Fruit fly (Drosophila melanogaster) whole organism, embryonic: ENCODE measurements around the gene CG11898.

ENCODE experiments used
- Antp ChIP-seq: fragments of 200-800 bp; sonication (Bioruptor generic); optimal IDR thresholded peaks from 3 replicates; lab custom pipeline; 2016; ENCODE audit warnings: missing biosample characterization, missing genetic modification characterization
- Bgb ChIP-seq: fragments of 200-800 bp; sonication (Bioruptor generic); IDR thresholded peaks from 2 replicates; pipeline ENCODE4 v1.3.6; 2022; ENCODE audit warnings: missing biosample characterization, missing genetic modification characterization; ENCODE audit not compliant: partially characterized antibody
- Blimp-1 ChIP-seq: fragments of 200-800 bp; sonication (Bioruptor generic); optimal IDR thresholded peaks from 3 replicates; lab custom pipeline; 2018; ENCODE audit warnings: missing biosample characterization, missing genetic modification characterization, mild to moderate bottlenecking, moderate library complexity, missing genetic modification reagents
- CG10321 ChIP-seq: fragments of 200-800 bp; sonication (Bioruptor generic); IDR thresholded peaks from 2 replicates; pipeline ENCODE4 v1.3.6; 2022; ENCODE audit warnings: missing biosample characterization, missing genetic modification characterization
- CG10462 ChIP-seq: fragments of 200-800 bp; sonication (Bioruptor generic); optimal IDR thresholded peaks from 2 replicates; lab custom pipeline; 2016; ENCODE audit warnings: missing biosample characterization, missing genetic modification characterization
- CG12071 ChIP-seq: fragments of 200-800 bp; sonication (Bioruptor generic); optimal IDR thresholded peaks from 3 replicates; lab custom pipeline; 2018; ENCODE audit warnings: missing biosample characterization, mild to moderate bottlenecking, missing genetic modification characterization
- CG12104 ChIP-seq: fragments of 200-800 bp; sonication (Bioruptor generic); optimal IDR thresholded peaks from 3 replicates; lab custom pipeline; 2016; ENCODE audit warnings: missing biosample characterization, missing genetic modification characterization
- CG14965 ChIP-seq: fragments of 200-800 bp; sonication (Bioruptor generic); optimal IDR thresholded peaks from 2 replicates; lab custom pipeline; 2016; ENCODE audit warnings: missing biosample characterization, missing genetic modification characterization, borderline replicate concordance
- CG16815 ChIP-seq: fragments of 200-800 bp; sonication (Bioruptor generic); optimal IDR thresholded peaks from 3 replicates; lab custom pipeline; 2017; ENCODE audit warnings: missing biosample characterization, mild to moderate bottlenecking, missing genetic modification characterization
- CG18619 ChIP-seq: fragments of 200-800 bp; sonication (Bioruptor generic); optimal IDR thresholded peaks from 3 replicates; lab custom pipeline; 2017; ENCODE audit warnings: missing biosample characterization, mild to moderate bottlenecking, missing genetic modification characterization
- CG2199 ChIP-seq: fragments of 200-800 bp; sonication (Bioruptor generic); IDR thresholded peaks from 3 replicates; pipeline ENCODE4 v1.3.6; 2022; ENCODE audit warnings: missing biosample characterization, missing genetic modification characterization
- CG32532 ChIP-seq: fragments of 200-800 bp; sonication (Bioruptor generic); IDR thresholded peaks from 2 replicates; pipeline ENCODE4 v1.3.6; 2022; ENCODE audit warnings: missing biosample characterization, missing genetic modification characterization
- CG4360 ChIP-seq: fragments of 200-800 bp; sonication (Bioruptor generic); IDR thresholded peaks from 2 replicates; pipeline ENCODE4 v1.3.6; 2022; ENCODE audit warnings: missing biosample characterization, missing genetic modification characterization
- CG4730 ChIP-seq: fragments of 200-800 bp; sonication (Bioruptor generic); IDR thresholded peaks from 2 replicates; pipeline ENCODE4 v1.3.6; 2022; ENCODE audit warnings: missing biosample characterization, missing genetic modification characterization
- CG4820 ChIP-seq: fragments of 200-800 bp; sonication (Bioruptor generic); optimal IDR thresholded peaks from 3 replicates; lab custom pipeline; 2016; ENCODE audit warnings: missing biosample characterization, missing genetic modification characterization
- CG4854 ChIP-seq: fragments of 200-800 bp; sonication (Bioruptor generic); optimal IDR thresholded peaks from 2 replicates; lab custom pipeline; 2016; ENCODE audit warnings: missing biosample characterization, missing genetic modification characterization, inconsistent platforms
- Dip3 ChIP-seq: fragments of 200-800 bp; sonication (Bioruptor generic); optimal IDR thresholded peaks from 3 replicates; lab custom pipeline; 2016; ENCODE audit warnings: missing biosample characterization, missing genetic modification characterization
- Ets97D ChIP-seq: fragments of 200-800 bp; sonication (Bioruptor generic); optimal IDR thresholded peaks from 3 replicates; lab custom pipeline; 2016; ENCODE audit warnings: missing biosample characterization, missing genetic modification characterization
- Fer3 ChIP-seq: fragments of 200-800 bp; sonication (Bioruptor generic); optimal IDR thresholded peaks from 2 replicates; lab custom pipeline; 2018; ENCODE audit warnings: missing biosample characterization, mild to moderate bottlenecking, missing genetic modification characterization, moderate library complexity
- HLHmδ ChIP-seq: fragments of 200-800 bp; sonication (Bioruptor generic); optimal IDR thresholded peaks from 2 replicates; lab custom pipeline; 2018; ENCODE audit warnings: missing biosample characterization, mild to moderate bottlenecking, missing genetic modification characterization, moderate library complexity
- Hey ChIP-seq: fragments of 200-800 bp; sonication (Bioruptor generic); optimal IDR thresholded peaks from 3 replicates; lab custom pipeline; 2018; ENCODE audit warnings: missing biosample characterization, mild to moderate bottlenecking, missing genetic modification characterization
- HmgZ ChIP-seq: fragments of 200-800 bp; sonication (Bioruptor generic); optimal IDR thresholded peaks from 2 replicates; lab custom pipeline; 2018; ENCODE audit warnings: missing biosample characterization, mild to moderate bottlenecking, missing genetic modification characterization
- Hmr ChIP-seq: fragments of 200-800 bp; sonication (Bioruptor generic); optimal IDR thresholded peaks from 3 replicates; lab custom pipeline; 2017; ENCODE audit warnings: mild to moderate bottlenecking, missing biosample characterization, missing genetic modification reagents, missing genetic modification characterization
- Max ChIP-seq: fragments of 200-800 bp; sonication (Bioruptor generic); optimal IDR thresholded peaks from 2 replicates; lab custom pipeline; 2016; ENCODE audit warnings: missing biosample characterization, mild to moderate bottlenecking, missing genetic modification characterization
- Med ChIP-seq: fragments of 200-800 bp; sonication (Bioruptor generic); peaks from one replicate; lab custom pipeline; 2016; ENCODE audit warnings: missing biosample characterization, missing genetic modification characterization, mild to moderate bottlenecking, inconsistent platforms, moderate library complexity
- NfI ChIP-seq: fragments of 200-800 bp; sonication (Bioruptor generic); optimal IDR thresholded peaks from 3 replicates; lab custom pipeline; 2018; ENCODE audit warnings: missing biosample characterization, mild to moderate bottlenecking, missing genetic modification characterization, moderate library complexity
- Opbp ChIP-seq: fragments of 200-800 bp; sonication (Bioruptor generic); IDR thresholded peaks from 3 replicates; pipeline ENCODE4 v1.3.6; 2022; ENCODE audit warnings: missing biosample characterization, missing genetic modification characterization; ENCODE audit not compliant: partially characterized antibody
- Scr ChIP-seq: fragments of 200-800 bp; sonication (Bioruptor generic); IDR thresholded peaks from 2 replicates; pipeline ENCODE4 v1.3.6; 2022; ENCODE audit warnings: missing biosample characterization, missing genetic modification characterization; ENCODE audit not compliant: partially characterized antibody
- Sin3A ChIP-seq: fragments of >200 bp; optimal IDR thresholded peaks from 2 replicates; lab custom pipeline; 2018
- Xrp1 ChIP-seq: fragments of 200-800 bp; sonication (Bioruptor generic); IDR thresholded peaks from 2 replicates; pipeline ENCODE4 v1.3.6; 2022; ENCODE audit warnings: missing biosample characterization, missing genetic modification characterization
- aop ChIP-seq: fragments of 200-800 bp; sonication (Bioruptor generic); IDR thresholded peaks from 2 replicates; pipeline ENCODE4 v1.3.6; 2022; ENCODE audit warnings: missing biosample characterization, missing genetic modification characterization
- az2 ChIP-seq: fragments of 200-800 bp; sonication (Bioruptor generic); optimal IDR thresholded peaks from 3 replicates; lab custom pipeline; 2016; ENCODE audit warnings: missing biosample characterization, missing genetic modification characterization
- btn ChIP-seq: fragments of 200-800 bp; sonication (Bioruptor generic); optimal IDR thresholded peaks from 2 replicates; lab custom pipeline; 2016; ENCODE audit warnings: missing biosample characterization, missing genetic modification characterization
- cas ChIP-seq: fragments of 200-800 bp; sonication (Bioruptor generic); IDR thresholded peaks from 2 replicates; pipeline ENCODE4 v1.3.6; 2022; ENCODE audit warnings: missing biosample characterization, missing genetic modification characterization
- crp ChIP-seq, 2 experiments: fragments of 200-800 bp; sonication (Bioruptor generic); optimal IDR thresholded peaks; 2 replicates in 1 of 2; 3 replicates in 1 of 2; lab custom pipeline; 2017; ENCODE audit warnings: missing biosample characterization in 2 of 2, missing genetic modification characterization in 2 of 2, mild to moderate bottlenecking in 1 of 2, moderate library complexity in 1 of 2
- dimm ChIP-seq: fragments of 200-800 bp; sonication (Bioruptor generic); IDR thresholded peaks from 2 replicates; pipeline ENCODE4 v1.3.6; 2022; ENCODE audit warnings: missing biosample characterization, missing genetic modification characterization
- exex ChIP-seq: fragments of 200-800 bp; sonication (Bioruptor generic); optimal IDR thresholded peaks from 4 replicates; lab custom pipeline; 2018; ENCODE audit warnings: missing biosample characterization, mild to moderate bottlenecking, missing genetic modification characterization, moderate library complexity
- fru ChIP-seq: fragments of >200 bp; optimal IDR thresholded peaks from 2 replicates; lab custom pipeline; 2017
- ftz-f1 ChIP-seq: fragments of 200-800 bp; sonication (Bioruptor generic); optimal IDR thresholded peaks from 2 replicates; lab custom pipeline; 2016; ENCODE audit warnings: missing biosample characterization, missing genetic modification characterization
- mirr ChIP-seq: fragments of 200-800 bp; sonication (Bioruptor generic); optimal IDR thresholded peaks from 3 replicates; lab custom pipeline; 2018; ENCODE audit warnings: missing biosample characterization, mild to moderate bottlenecking, missing genetic modification characterization
- mld ChIP-seq: fragments of 200-800 bp; sonication (Bioruptor generic); IDR thresholded peaks from 3 replicates; pipeline ENCODE4 v1.3.6; 2022; ENCODE audit warnings: missing biosample characterization, missing genetic modification characterization; ENCODE audit not compliant: partially characterized antibody
- odd ChIP-seq: fragments of 200-800 bp; sonication (Bioruptor generic); optimal IDR thresholded peaks from 2 replicates; lab custom pipeline; 2017; ENCODE audit warnings: missing biosample characterization, mild to moderate bottlenecking, missing genetic modification characterization
- psq ChIP-seq: fragments of 200-800 bp; sonication (Bioruptor generic); optimal IDR thresholded peaks from 2 replicates; lab custom pipeline; 2017; ENCODE audit warnings: missing biosample characterization, missing genetic modification characterization
- row ChIP-seq: fragments of 200-800 bp; sonication (Bioruptor generic); IDR thresholded peaks from 3 replicates; pipeline ENCODE4 v1.3.6; 2022; ENCODE audit warnings: missing biosample characterization, missing genetic modification characterization
- salm ChIP-seq: fragments of 200-800 bp; sonication (Bioruptor generic); optimal IDR thresholded peaks from 2 replicates; lab custom pipeline; 2018; ENCODE audit warnings: missing biosample characterization, mild to moderate bottlenecking, missing genetic modification characterization
- sens ChIP-seq: fragments of 200-800 bp; sonication (Bioruptor generic); peaks from one replicate; lab custom pipeline; 2016; ENCODE audit warnings: missing biosample characterization, missing genetic modification characterization
- shn ChIP-seq: fragments of 200-800 bp; sonication (Bioruptor generic); optimal IDR thresholded peaks from 3 replicates; lab custom pipeline; 2016; ENCODE audit warnings: missing biosample characterization, missing genetic modification characterization
- sima ChIP-seq: fragments of 200-800 bp; sonication (Bioruptor generic); optimal IDR thresholded peaks from 2 replicates; lab custom pipeline; 2016; ENCODE audit warnings: missing biosample characterization, missing genetic modification characterization
- slp2 ChIP-seq: fragments of 200-800 bp; sonication (Bioruptor generic); optimal IDR thresholded peaks from 2 replicates; lab custom pipeline; 2016; ENCODE audit warnings: missing biosample characterization, missing genetic modification characterization
- tll ChIP-seq, 2 experiments: fragments of 200-800 bp in 1 of 2; fragments of >200 bp in 1 of 2; sonication (Bioruptor generic) in 1 of 2; optimal IDR thresholded peaks; 2 replicates each; lab custom pipeline; 2017 to 2019; ENCODE audit warnings: missing biosample characterization in 2 of 2, missing genetic modification characterization in 2 of 2, mild to moderate bottlenecking in 1 of 2, moderate library complexity in 1 of 2
- trem ChIP-seq: fragments of 200-800 bp; optimal IDR thresholded peaks from 3 replicates; lab custom pipeline; 2019; ENCODE audit warnings: missing biosample characterization, mild to moderate bottlenecking, missing genetic modification characterization, moderate library complexity

Gene CG11898

DNA sequence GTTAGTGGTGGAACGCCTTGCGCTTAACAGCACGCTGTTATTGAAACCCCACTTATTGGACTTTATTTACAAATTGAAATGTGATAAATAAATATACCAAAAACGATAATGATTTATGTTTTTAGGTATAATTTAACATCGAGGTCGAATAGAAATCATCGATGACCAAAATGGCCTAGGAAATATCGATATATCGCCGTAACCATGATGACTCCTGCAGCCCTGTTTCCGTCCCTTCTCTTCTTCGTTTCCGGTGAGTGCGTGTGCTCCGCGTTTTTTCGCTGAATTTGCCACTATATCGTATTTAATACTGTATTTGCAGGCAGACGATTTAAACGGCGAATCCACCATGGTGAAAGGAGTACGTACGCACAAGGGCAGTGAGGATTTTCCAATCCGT is 54.5 kb downstream of the CG11898 start, which contains the start of gene eEF1gamma (continued):
- TF ChIP-seq sens (GFP tag; lab: Kevin White, UChicago) (peak; percentile 99), Ets97D (GFP tag; lab: Kevin White, UChicago) (peak; percentile 100), Xrp1 (GFP tag; lab: Robert Waterston, UW) (peak; percentile 67), exex (tag; lab: Kevin White, UChicago) (peak; percentile 80), CG14965 (GFP tag; lab: Kevin White, UChicago) (peak; percentile 79), Dip3 (GFP tag; lab: Kevin White, UChicago) (peak; percentile 88), Bgb (GFP tag; lab: Robert Waterston, UW) (peak; percentile 94), az2 (peak; percentile 84), Hey (tag; lab: Kevin White, UChicago) (peak; percentile 95), salm (tag; lab: Kevin White, UChicago) (peak; percentile 90), CG4820 (GFP tag; lab: Kevin White, UChicago) (peak; percentile 88), btn (GFP tag; lab: Kevin White, UChicago) (peak; percentile 95), crp (GFP tag; optimal IDR thresholded peaks at IDR 0.05; lab: Kevin White, UChicago) (peak in 1 of 2 experiments; percentile 71), row (peak; percentile 79), CG12104 (peak; percentile 97), Max (GFP tag; lab: Kevin White, UChicago) (peak; percentile 96), Sin3A (lab: Kevin White, UChicago) (peak; percentile 60), aop (no peak), trem (tag; lab: Kevin White, UChicago) (peak; percentile 90), Scr (GFP tag; lab: Robert Waterston, UW) (peak; percentile 94), HmgZ (tag; lab: Kevin White, UChicago) (peak; percentile 95), NfI (peak; percentile 98), cas (GFP tag; lab: Robert Waterston, UW) (peak; percentile 77), mld (peak; percentile 89), CG32532 (GFP tag; lab: Robert Waterston, UW) (peak; percentile 97), CG18619 (peak; percentile 98), Opbp (GFP tag; lab: Robert Waterston, UW) (peak; percentile 94), CG4854 (GFP tag; lab: Kevin White, UChicago) (peak; percentile 94), CG10462 (GFP tag; lab: Kevin White, UChicago) (peak; percentile 90), CG10321 (peak; percentile 77; the same call in 1 of the 2 replicates), ftz-f1 (GFP tag; lab: Kevin White, UChicago) (peak; percentile 83), Blimp-1 (GFP tag; lab: Kevin White, UChicago) (peak; percentile 71), Med (GFP tag; lab: Kevin White, UChicago) (peak; percentile 100), CG12071 (GFP tag; lab: Kevin White, UChicago) (peak; percentile 97), mirr (GFP tag; lab: Kevin White, UChicago) (peak; percentile 99), shn (GFP tag; lab: Kevin White, UChicago) (peak; percentile 92), CG16815 (GFP tag; lab: Kevin White, UChicago) (peak; percentile 84), Antp (GFP tag; lab: Kevin White, UChicago) (peak; percentile 78), slp2 (GFP tag; lab: Kevin White, UChicago) (peak; percentile 91), Hmr (GFP tag; lab: Kevin White, UChicago) (peak; percentile 98), fru (lab: Kevin White, UChicago) (no peak), CG4360 (peak; percentile 72), CG2199 (peak; percentile 92), tll (GFP tag; optimal IDR thresholded peaks at IDR 0.05; lab: Kevin White, UChicago) (peak in 1 of 2 experiments; percentile 70), dimm (peak; percentile 87), sima (GFP tag; lab: Kevin White, UChicago) (peak; percentile 94), HLHmδ (GFP tag; lab: Kevin White, UChicago) (peak; percentile 99), psq (GFP tag; lab: Kevin White, UChicago) (peak; percentile 77), CG4730 (peak; percentile 89), Fer3 (peak; percentile 95), odd (GFP tag; lab: Kevin White, UChicago) (peak; percentile 97)
